Fruit fly (Drosophila melanogaster) S2 (cell line): ENCODE results near the gene CG11857.
A peak's percentile ranks its signal among the peaks of the same experiment; 100 is the strongest.

Experiments used
- CG8478 ChIP-seq: fragments of >200 bp; optimal IDR thresholded peaks from 2 replicates; lab custom pipeline; 2018
- CTCF ChIP-seq, 2 experiments: fragments of >200 bp; optimal IDR thresholded peaks; 2 replicates each; lab custom pipeline; 2018

dm6 chr3R:25235362-25235761 lies 23.3 kb upstream of the CG11857 start, which contains the start of gene Sil1:
- TF ChIP-seq CG8478 (lab: Kevin White, UChicago) (no peak), CTCF (optimal IDR thresholded peaks at IDR 0.05; lab: Kevin White, UChicago) (peak in 1 of 2 experiments; percentile 8)
